Fruit fly (Drosophila melanogaster): ENCODE measurements around the gene p130CAS.

DNA sequence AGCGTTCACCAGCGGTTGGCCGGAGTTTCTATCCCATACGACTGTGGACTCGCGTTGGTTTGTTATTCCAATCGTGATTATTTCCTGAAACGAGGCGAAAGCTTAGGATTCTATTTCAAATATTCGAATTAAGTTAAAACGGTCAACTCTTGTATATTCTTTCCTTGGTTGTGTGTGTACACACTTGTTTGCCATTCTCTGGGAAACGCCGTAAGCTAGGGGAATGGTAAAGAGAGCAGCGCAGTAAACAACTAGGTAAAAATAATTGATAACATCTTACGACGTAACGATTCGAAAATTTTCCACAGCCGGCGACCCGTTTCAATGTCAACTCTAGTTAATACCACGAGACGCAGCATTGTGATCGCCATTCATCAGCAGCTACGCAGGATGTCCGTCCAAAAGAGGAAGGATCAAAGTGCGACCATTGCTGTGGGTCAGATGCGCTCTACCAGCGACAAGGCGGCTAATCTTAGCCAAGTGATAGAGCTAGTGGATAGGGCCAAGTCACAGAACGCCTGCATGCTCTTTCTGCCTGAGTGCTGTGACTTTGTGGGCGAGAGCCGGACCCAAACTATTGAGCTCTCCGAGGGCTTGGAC is 51.0 kb downstream of the p130CAS start, which contains the start of gene NitFhit:
- TF ChIP-seq usp (GFP tag; optimal IDR thresholded peaks at IDR 0.05) (no peak), psq (optimal IDR thresholded peaks at IDR 0.05) (no peak)

Data from whole organism.